Fruit fly (Drosophila melanogaster): ENCODE results near the gene CG45491.

DNA sequence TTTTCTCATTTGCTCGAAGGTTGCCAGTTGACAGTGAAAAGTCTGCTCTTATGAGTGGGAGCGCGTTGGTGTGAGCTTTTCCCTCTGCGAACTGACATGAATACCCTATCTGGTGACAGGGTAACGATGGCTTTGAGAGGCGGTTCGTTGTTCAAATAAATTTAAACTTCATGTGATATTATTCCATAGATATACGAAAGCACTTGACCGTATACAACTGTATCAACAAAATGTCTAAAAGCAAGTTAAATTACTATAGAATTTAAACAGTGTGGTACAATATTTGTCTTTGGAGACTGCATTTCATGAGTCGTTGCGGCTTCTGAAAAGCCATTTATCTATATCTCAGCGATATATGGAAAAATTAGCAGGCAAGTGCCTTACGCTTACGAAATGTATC is 25.4 kb upstream of the CG45491 start:
- TF ChIP-seq CG31627 (GFP tag; optimal IDR thresholded peaks at IDR 0.05) = peak; percentile 51
- TF ChIP-seq vri (GFP tag; optimal IDR thresholded peaks at IDR 0.05) = peak; percentile 55
- TF ChIP-seq fd59A (GFP tag; optimal IDR thresholded peaks at IDR 0.05) = no peak
- TF ChIP-seq CG1621 (tag; optimal IDR thresholded peaks at IDR 0.05) = peak; percentile 8
- no peak for TF ChIP-seq dsx (GFP tag; optimal IDR thresholded peaks at IDR 0.05; ENCODE audit: poor library complexity, severe bottlenecking)
- TF ChIP-seq spab (GFP tag; optimal IDR thresholded peaks at IDR 0.05) = no peak
